Fruit fly (Drosophila melanogaster): ENCODE measurements around the gene Sfp84E.

The Sfp84E gene

DNA sequence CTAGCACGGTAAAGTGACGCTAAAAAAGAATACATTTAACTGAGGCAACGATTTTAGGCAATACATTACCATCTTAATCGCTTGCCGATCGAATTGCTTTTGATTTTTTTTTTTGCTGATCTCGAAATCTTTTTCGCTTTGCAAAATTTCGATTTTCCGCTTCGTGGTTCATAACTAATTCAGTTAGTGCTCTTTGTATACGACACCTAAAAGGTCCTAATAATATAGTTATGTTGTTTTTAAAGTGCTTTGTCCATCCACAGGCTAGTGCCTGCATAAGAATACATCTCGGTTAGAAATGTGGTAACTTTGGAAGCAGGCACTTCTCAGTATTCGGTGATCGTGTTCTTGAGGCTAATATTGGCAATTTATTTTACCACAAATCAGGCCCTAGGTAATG lies at the start of gene Sfp84E:
Gene Sfp84E (minus strand): TSS at position 101 of the 400 bp plus-strand sequence.
- no peak for TF ChIP-seq CG8478 (optimal IDR thresholded peaks at IDR 0.05)
- no peak for TF ChIP-seq CTCF (optimal IDR thresholded peaks at IDR 0.05)

DNA sequence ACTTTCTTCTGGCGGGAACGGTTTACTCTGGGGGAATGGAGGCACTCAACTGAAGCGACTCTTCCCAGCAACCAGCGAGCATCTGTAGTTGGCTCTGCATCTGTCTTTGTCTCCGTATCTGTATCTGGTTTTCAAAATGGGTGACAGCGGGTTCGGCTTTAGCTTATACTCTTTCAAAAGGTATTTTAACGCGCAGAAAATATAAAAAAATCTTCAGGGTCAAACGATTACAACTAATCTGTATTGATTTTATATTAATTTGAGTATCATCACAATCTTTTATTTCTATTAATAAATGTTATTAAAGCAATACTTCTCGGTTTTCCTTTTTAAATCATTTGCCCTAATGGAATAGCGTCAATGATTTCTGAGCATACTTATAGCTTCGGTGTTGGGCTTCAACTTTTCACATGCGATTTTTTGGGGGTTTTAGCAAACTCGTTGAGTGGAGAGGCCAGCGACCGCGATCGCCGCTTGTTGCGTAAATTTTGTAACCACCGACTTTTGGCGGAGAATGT lies 49.4 kb upstream of the Sfp84E start, which contains the start of gene ImpE3:
Gene ImpE3 (minus strand): TSS at position 51 of the 518 bp plus-strand sequence.
- TF ChIP-seq CTCF (optimal IDR thresholded peaks at IDR 0.05) = no peak
- no peak for TF ChIP-seq CG8478 (optimal IDR thresholded peaks at IDR 0.05)

DNA sequence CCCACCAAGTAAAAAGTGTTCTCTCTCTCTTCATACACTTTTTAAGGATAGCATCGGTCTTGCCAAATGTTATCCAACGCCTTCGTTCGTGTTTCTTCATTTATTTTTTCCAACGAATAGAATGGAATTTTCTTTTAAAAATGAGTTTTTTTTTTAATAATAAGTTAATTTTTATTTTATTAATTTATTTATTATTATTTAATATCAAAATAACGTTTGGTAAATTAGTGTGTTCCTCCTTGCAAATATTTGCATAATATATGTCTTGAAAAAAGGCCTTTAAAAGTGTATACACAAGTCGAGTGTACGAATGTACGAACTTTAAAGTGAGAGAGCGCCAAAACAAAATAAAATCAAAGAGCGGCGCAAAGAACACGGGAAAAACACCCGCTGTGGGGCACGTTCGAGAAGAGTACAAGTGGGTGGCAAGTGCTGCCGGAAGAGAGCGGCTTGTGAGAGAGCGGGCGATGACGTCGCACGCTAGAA lies 47.1 kb upstream of the Sfp84E start:
- TF ChIP-seq CTCF (optimal IDR thresholded peaks at IDR 0.05) (no peak), CG8478 (optimal IDR thresholded peaks at IDR 0.05) (no peak)

DNA sequence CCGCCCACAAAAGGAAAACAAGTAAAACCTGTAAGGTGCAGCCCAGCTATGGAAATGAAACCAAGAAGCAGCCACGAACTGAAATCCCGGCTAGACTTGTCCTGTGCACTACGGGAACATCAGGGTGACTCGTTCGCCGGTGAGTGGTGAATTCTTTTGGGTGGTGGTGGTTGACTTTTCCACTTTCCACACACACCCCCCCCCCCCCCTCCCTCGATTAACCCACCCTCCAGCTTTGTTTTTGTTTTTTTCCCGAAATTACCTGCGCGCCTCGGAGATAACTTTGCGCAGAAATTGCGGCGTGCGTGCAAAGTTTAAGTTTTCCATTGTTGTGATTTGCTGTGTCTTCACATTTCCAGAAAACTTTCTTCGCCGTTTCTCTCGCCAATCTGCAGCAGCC lies 46.4 kb upstream of the Sfp84E start:
- TF ChIP-seq CTCF (optimal IDR thresholded peaks at IDR 0.05) = no peak
- TF ChIP-seq CG8478 (optimal IDR thresholded peaks at IDR 0.05) = no peak

DNA sequence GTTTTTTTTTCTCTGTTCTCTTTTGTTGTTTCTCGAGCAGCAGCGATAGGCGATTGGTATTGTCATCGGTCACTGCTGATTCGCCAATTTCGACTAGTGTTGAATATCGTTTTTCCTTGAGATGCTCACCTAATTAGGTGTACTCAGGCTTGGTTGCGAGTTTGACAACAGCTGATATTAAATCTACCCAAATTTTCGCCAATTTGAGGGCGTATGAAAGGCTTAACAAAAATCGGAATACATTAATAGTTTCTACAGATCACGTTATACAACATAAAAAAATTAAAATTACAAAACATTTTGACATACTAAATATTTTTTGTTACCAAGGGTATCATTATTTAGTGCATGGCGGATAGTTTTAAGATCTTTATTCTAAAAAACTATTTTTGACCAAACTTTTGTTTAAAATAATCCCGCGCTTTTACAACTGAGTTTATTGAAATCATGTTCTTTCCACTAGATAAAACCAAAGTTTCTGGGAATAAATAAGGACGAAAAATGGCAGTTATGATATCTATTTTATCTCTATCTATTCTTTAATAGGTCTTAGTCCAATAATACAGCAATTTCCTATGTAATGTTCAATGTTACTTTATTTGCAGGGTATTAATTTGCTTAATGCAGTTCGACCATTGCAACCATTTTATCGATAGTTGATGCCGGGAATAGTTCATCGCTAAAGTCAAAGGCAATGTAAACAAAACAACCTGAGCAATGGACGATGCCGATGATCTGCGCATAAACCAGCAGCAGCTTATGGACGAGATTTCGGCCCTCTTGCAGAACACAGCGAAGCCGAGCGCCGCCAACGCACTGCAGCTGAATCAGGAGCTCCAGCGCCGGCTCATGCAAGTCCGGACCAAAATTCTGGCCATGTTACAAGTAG lies 33.2 kb upstream of the Sfp84E start, which contains the start of the genes CG10435 and Pbp95:
Gene CG10435 (minus strand): TSS at position 81 of the 889 bp plus-strand sequence.
Gene Pbp95 (plus strand): TSS at position 671 of the 889 bp plus-strand sequence.
- TF ChIP-seq CG8478 (optimal IDR thresholded peaks at IDR 0.05) (no peak), CTCF (optimal IDR thresholded peaks at IDR 0.05) (no peak)

DNA sequence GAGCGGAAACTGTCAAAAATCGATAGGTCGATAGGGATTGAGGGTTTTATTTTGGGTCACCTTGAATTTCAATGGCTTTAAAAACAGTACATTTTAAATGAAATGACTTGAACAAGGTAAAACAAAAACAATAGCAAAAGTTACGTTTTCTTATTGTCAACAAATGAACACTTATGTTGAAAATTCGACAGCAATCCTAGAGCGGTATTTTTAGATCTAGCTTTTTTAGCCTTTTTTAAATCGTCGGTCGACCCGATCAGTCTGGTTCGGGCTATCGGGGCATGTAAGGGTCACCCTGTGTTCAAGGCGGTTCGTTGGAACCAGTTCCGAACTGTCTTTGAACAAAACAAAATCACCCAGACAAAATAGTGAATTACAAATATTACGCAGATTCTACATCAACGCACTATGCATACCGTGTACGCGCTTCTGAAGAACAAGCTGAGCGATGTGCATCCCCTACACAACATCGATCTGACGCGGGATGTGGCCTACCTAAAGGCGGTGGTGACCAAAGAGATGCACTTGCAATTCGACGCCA lies 29.0 kb upstream of the Sfp84E start, which contains the start of the genes CG11052 and CG3223:
Gene CG11052 (minus strand): TSS at position 218 of the 541 bp plus-strand sequence.
Gene CG3223 (plus strand): TSS at position 321 of the 541 bp plus-strand sequence.
- TF ChIP-seq CG8478 (optimal IDR thresholded peaks at IDR 0.05) (no peak), CTCF (optimal IDR thresholded peaks at IDR 0.05) (no peak)

DNA sequence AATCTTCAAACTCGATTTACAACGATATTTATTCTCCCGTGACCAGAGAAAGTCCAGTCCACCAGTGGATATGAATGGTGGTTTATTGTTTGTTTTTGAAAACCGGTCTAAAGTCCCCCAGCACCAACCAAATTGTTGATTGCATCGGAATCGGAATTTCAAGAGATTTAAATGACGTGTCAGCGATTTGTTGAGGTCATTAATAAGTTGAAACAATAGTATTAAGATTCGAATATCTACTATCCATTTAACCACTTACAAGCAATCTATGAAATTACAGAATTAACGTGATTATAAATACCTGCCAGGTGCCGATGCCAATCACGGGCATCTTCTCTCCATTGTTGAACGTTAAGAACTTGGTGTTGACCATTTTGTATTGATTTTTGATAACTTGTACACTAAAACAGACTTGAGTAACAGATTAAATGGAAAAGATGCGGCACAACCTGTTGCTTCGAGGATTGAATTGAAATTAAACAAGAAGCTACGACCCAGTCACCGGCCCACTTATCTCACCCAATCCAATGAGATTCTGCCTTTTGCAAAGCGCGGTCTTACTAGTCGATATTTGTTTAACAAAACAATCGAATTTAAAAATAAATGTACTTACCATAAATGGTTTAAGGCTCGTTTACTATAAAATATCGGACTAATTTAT lies 27.6 kb upstream of the Sfp84E start, which contains the start of gene CG2767:
Gene CG2767 (minus strand): TSS at position 516 of the 661 bp plus-strand sequence.
- no peak for TF ChIP-seq CTCF (optimal IDR thresholded peaks at IDR 0.05)
- TF ChIP-seq CG8478 (optimal IDR thresholded peaks at IDR 0.05) = no peak

DNA sequence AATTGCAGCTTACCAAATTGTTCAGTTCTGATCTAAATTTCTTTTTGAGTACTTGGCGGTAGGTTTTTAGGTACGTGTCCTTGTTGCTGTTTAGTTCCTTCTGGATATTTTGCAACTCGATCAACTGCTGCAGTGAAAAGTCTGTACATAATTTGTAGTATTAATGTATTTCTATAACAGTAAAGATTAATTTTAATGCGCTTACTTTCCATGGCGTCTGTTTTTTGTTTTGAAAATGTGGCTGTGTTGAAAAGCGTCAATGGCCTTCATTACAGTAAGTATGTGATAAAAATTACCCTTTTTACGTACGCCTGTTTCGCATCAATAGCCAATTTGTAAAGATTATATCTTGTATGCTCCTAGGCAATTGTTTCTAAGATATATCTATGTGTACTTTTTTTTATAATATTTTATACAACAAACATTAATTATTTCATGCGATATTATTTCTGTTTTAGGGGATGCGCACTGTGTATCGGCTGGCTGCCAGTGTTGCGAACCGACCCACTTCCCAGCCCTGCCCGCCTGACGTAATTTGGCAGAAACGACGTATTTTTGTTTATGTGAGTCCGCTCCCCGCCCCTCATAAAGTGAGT lies 21.1 kb upstream of the Sfp84E start, which contains the start of the genes Kmn2 and CG2698:
Gene Kmn2 (minus strand): TSS at position 236 of the 596 bp plus-strand sequence.
Gene CG2698 (plus strand): TSS at position 489 of the 596 bp plus-strand sequence.
- TF ChIP-seq CTCF (optimal IDR thresholded peaks at IDR 0.05) (no peak), CG8478 (optimal IDR thresholded peaks at IDR 0.05) (no peak)

DNA sequence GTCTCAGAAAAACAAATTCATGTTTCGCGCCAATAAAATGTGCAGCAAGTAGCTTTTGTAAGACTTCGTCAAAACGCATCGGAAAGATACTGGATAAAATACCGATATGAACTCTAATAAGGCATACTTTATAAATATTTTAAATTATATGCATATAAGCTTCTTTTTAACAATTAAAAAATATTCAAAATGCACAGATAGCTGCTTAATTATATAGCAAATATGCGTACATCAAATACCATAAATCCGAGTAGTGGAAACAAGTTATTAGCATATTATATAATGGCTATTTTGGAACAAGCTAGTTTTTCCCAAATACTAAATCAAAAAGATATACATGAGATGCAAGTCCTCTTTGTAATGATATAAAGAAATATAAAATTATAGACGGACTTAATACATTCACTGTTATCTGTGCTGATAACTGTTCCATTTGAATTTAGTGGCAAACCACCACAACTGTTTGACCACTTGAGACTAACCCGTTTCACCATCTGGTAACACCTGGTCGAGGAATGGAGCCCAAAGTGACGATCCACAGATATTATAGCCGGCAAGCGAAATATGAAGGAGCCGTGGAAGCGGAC lies 19.5 kb upstream of the Sfp84E start, which contains the start of gene PIG-H:
Gene PIG-H (plus strand): TSS at position 303 of the 587 bp plus-strand sequence.
- TF ChIP-seq CTCF (optimal IDR thresholded peaks at IDR 0.05) = no peak
- no peak for TF ChIP-seq CG8478 (optimal IDR thresholded peaks at IDR 0.05)

DNA sequence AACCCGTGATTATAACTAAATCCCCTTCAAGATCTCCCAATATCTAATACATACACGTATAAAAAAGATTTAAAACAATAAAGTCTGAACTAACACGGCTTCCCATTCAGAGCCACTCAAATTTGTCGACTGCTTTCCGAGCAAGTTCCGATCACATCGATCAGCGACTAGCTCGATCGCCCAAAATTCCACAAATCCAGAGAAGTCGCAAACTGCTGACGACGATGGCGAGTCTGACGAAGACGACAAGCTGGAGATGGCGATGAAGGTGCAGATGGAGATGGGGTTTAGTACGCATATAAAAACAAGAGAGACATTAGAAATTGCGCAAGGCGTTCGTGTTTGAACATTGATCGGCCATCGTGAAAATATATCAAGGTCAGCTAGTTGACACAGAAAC lies 18.7 kb upstream of the Sfp84E start:
- TF ChIP-seq CTCF (optimal IDR thresholded peaks at IDR 0.05) = no peak
- no peak for TF ChIP-seq CG8478 (optimal IDR thresholded peaks at IDR 0.05)

DNA sequence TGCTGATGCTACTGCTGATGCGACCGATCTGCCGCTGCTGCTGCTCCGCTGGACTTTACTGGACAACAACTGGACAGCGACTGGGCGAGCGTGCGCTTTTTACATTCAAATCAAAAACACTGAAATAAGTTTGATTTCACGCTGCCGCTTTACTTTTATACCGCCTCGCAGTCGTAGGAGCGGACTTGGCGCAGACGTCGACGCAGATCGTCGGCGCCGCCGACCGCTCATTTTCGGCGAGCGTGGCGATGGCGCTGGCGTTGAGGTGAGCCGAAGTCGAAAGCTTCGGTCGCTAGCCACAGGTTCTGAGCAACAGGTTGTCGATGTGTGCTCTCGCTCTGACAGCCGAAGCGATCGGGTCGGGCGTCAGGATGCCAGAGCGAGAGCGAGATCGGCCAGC lies 15.6 kb upstream of the Sfp84E start, which contains the start of gene Elovl7:
Gene Elovl7 (minus strand): TSS at position 131 of the 400 bp plus-strand sequence.
- no peak for TF ChIP-seq CG8478 (optimal IDR thresholded peaks at IDR 0.05)
- no peak for TF ChIP-seq CTCF (optimal IDR thresholded peaks at IDR 0.05)

DNA sequence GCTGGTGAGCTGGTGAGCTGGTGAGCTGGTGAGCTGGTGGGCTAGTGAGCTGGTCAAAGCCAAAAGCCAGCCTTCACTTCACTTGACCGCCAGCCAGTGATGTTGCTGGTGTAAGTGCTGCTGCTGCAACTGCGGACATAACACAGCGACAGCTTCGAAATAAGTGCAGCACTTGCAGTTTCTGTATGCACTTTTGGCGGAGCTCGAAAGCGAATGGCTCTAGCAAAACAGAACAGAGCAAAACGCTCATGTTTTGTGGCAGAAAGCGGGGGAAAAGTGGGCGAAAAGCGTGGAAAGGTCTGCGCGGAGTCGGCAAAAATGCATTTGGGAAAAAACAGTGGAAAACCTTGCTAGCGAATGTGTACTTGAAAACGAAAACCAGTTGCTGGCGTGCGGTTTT lies 14.5 kb upstream of the Sfp84E start:
- TF ChIP-seq CG8478 (optimal IDR thresholded peaks at IDR 0.05) (no peak), CTCF (optimal IDR thresholded peaks at IDR 0.05) (no peak)

DNA sequence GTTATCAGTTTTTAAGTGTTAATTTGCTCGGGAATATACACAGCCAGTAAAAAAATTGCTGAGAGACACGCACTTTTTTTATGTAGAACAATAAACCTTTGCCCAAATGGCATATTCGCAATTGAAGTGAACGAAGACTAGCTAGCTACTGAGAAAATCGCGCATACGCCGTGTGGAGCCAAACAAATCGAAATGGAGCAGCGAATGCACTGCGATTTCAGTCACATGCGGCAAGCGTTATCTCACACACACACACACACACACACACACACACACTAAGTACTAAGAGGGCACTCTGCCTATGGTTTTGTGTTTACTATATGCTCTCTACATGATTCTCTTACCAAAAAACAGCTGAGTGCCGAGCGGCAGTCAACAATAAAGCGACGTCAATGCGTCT lies 13.4 kb upstream of the Sfp84E start:
- TF ChIP-seq CTCF (optimal IDR thresholded peaks at IDR 0.05) = no peak
- TF ChIP-seq CG8478 (optimal IDR thresholded peaks at IDR 0.05) = no peak

DNA sequence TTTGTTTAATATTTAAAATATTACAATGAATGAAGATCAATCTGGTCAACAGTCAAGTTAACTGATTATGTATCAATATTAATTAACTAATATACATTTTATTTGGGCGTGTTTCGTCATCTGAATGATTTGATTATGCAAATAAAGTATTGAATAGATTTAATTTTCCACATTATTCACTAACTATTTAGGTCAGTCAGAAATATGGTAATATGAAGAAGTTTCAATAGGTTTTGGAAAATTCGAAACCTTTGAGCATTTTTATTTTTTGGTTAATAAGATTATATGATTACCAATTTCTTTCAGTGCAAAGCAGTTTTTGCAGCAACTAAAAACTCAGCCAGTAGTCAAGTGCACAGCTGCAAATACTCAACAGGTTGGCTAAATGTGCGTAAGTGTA lies 12.0 kb upstream of the Sfp84E start:
- TF ChIP-seq CG8478 (optimal IDR thresholded peaks at IDR 0.05) (no peak), CTCF (optimal IDR thresholded peaks at IDR 0.05) (no peak)
